Worm (Caenorhabditis elegans) whole organism, L2 larva: ENCODE measurements around the gene txt-2.
"Not testable (repeated sequence)": the region's sequence is repeated elsewhere in the genome, so short reads cannot be mapped to it uniquely, and the experiment has no call there.

Source experiments
- F13H6.1 ChIP-seq: sonication (generic microtip); optimal IDR thresholded peaks from 2 replicates; lab custom pipeline; 2016; ENCODE audit warnings: missing genetic modification characterization, missing compliant biosample characterization
- ZK546.5 ChIP-seq: sonication (generic microtip); optimal IDR thresholded peaks from 2 replicates; lab custom pipeline; 2017; ENCODE audit warnings: missing biosample characterization, missing genetic modification characterization
- mab-5 ChIP-seq: fragments of 150-350 bp; optimal IDR thresholded peaks from 2 replicates; lab custom pipeline; 2014; ENCODE audit warnings: missing biosample characterization, missing genetic modification characterization
- nhr-77 ChIP-seq: fragments of 150-350 bp; optimal IDR thresholded peaks from 2 replicates; lab custom pipeline; 2014; ENCODE audit warnings: missing biosample characterization, missing genetic modification characterization

- TF ChIP-seq F13H6.1; mab-5 (tag; lab: Kevin White, UChicago); ZK546.5 (tag; lab: Kevin White, UChicago); nhr-77 (tag; lab: Kevin White, UChicago): not testable (repeated sequence)
These were observed 27.6 kb downstream of the txt-2 start, which contains the start of gene DC2.5 for ce11 chrV:212687-213086.
